Worm (Caenorhabditis elegans): ENCODE measurements around the gene lgc-39.

The lgc-39 gene

ce11 chrV:7132248-7132647 is 43.1 kb upstream of the lgc-39 start, which contains the start of gene sre-10:
Gene sre-10, plus strand, starts transcription at chrV:7132548.
- TF ChIP-seq npax-4 (tag; optimal IDR thresholded peaks at IDR 0.05) (no peak), ceh-48 (tag; optimal IDR thresholded peaks at IDR 0.05) (no peak), tbx-7 (tag; optimal IDR thresholded peaks at IDR 0.05) (no peak)

- TF ChIP-seq syd-9 (tag; optimal IDR thresholded peaks at IDR 0.05), result no peak
- no peak for TF ChIP-seq hlh-13 (GFP tag; optimal IDR thresholded peaks at IDR 0.05)
These were observed 41.3 kb upstream of the lgc-39 start, which contains the start of gene F10D2.16 for ce11 chrV:7133963-7134362. Gene F10D2.16, plus strand, starts transcription at chrV:7134263.

ce11 chrV:7136859-7137258 is 38.4 kb upstream of the lgc-39 start:
- TF ChIP-seq ceh-9 (tag; optimal IDR thresholded peaks at IDR 0.05) (no peak), fkh-10 (GFP tag; optimal IDR thresholded peaks at IDR 0.05) (no peak), ceh-34 (tag; optimal IDR thresholded peaks at IDR 0.05) (no peak), sox-4 (tag; optimal IDR thresholded peaks at IDR 0.05) (no peak), ceh-45 (GFP tag; IDR thresholded peaks at IDR 0.05) (no peak), ceh-48 (tag; optimal IDR thresholded peaks at IDR 0.05) (no peak), fax-1 (tag; optimal IDR thresholded peaks at IDR 0.05) (no peak), tbx-2 (tag; optimal IDR thresholded peaks at IDR 0.05) (no peak)

- TF ChIP-seq ceh-18 (tag; optimal IDR thresholded peaks at IDR 0.05) (no peak), mec-3 (tag; optimal IDR thresholded peaks at IDR 0.05; ENCODE audit: borderline replicate concordance) (no peak), ceh-48 (tag; optimal IDR thresholded peaks at IDR 0.05) (no peak), ceh-19 (GFP tag; optimal IDR thresholded peaks at IDR 0.05) (no peak), T23F11.4 (GFP tag; optimal IDR thresholded peaks at IDR 0.05) (no peak), ama-1 (optimal IDR thresholded peaks at IDR 0.05) (no peak), ceh-45 (GFP tag; IDR thresholded peaks at IDR 0.05) (no peak), tbx-2 (tag; optimal IDR thresholded peaks at IDR 0.05) (no peak), ceh-14 (tag; optimal IDR thresholded peaks at IDR 0.05) (no peak), elt-4 (tag; optimal IDR thresholded peaks at IDR 0.05) (no peak), syd-9 (tag; optimal IDR thresholded peaks at IDR 0.05) (no peak), pag-3 (tag; optimal IDR thresholded peaks at IDR 0.05; ENCODE audit: borderline replicate concordance) (no peak), odd-2 (tag; optimal IDR thresholded peaks at IDR 0.05) (no peak), hlh-30 (tag; optimal IDR thresholded peaks at IDR 0.05; ENCODE audit: insufficient read depth) (no peak)
These were observed 37.0 kb upstream of the lgc-39 start, which contains the start of gene str-112 for ce11 chrV:7138320-7138719. Gene str-112, minus strand, starts transcription at chrV:7138420.

ce11 chrV:7140368-7140767 is 34.9 kb upstream of the lgc-39 start:
- no peak for TF ChIP-seq elt-2 (tag; optimal IDR thresholded peaks at IDR 0.05)
- no peak for TF ChIP-seq nhr-232 (tag; optimal IDR thresholded peaks at IDR 0.05)
- TF ChIP-seq eyg-1 (tag; optimal IDR thresholded peaks at IDR 0.05), result no peak
- TF ChIP-seq ceh-14 (tag; optimal IDR thresholded peaks at IDR 0.05), result no peak
- no peak for TF ChIP-seq dmd-4 (tag; optimal IDR thresholded peaks at IDR 0.05; ENCODE audit: borderline replicate concordance)
- TF ChIP-seq npax-4 (tag; optimal IDR thresholded peaks at IDR 0.05), result no peak
- TF ChIP-seq Y22D7AL.16 (tag; optimal IDR thresholded peaks at IDR 0.05), result no peak
- no peak for TF ChIP-seq sdc-2 (tag; optimal IDR thresholded peaks at IDR 0.05)
- TF ChIP-seq ztf-16 (tag; optimal IDR thresholded peaks at IDR 0.05), result no peak
- TF ChIP-seq unc-86 (tag; optimal IDR thresholded peaks at IDR 0.05), result no peak
- TF ChIP-seq fkh-10 (GFP tag; optimal IDR thresholded peaks at IDR 0.05), result no peak
- no peak for TF ChIP-seq hlh-15 (tag; optimal IDR thresholded peaks at IDR 0.05)
- no peak for TF ChIP-seq ceh-24 (tag; optimal IDR thresholded peaks at IDR 0.05)
- no peak for TF ChIP-seq ama-1 (optimal IDR thresholded peaks at IDR 0.05)
- TF ChIP-seq syd-9 (tag; optimal IDR thresholded peaks at IDR 0.05), result no peak
- no peak for TF ChIP-seq lim-6 (tag; optimal IDR thresholded peaks at IDR 0.05)

ce11 chrV:7141864-7142263 is 33.4 kb upstream of the lgc-39 start, which contains the start of gene ugt-40:
Gene ugt-40, minus strand, starts transcription at chrV:7141964.
- TF ChIP-seq ref-2 (tag; optimal IDR thresholded peaks at IDR 0.05) (no peak), C38D4.7 (GFP tag; optimal IDR thresholded peaks at IDR 0.05) (no peak), ahr-1 (tag; optimal IDR thresholded peaks at IDR 0.05) (no peak), unc-86 (tag; optimal IDR thresholded peaks at IDR 0.05) (no peak), elt-4 (tag; optimal IDR thresholded peaks at IDR 0.05) (no peak), nfya-1 (tag; optimal IDR thresholded peaks at IDR 0.05) (no peak), npax-4 (tag; optimal IDR thresholded peaks at IDR 0.05) (no peak), eyg-1 (tag; optimal IDR thresholded peaks at IDR 0.05) (no peak), nhr-11 (tag; optimal IDR thresholded peaks at IDR 0.05) (no peak), sox-4 (tag; optimal IDR thresholded peaks at IDR 0.05) (no peak), ceh-14 (tag; optimal IDR thresholded peaks at IDR 0.05) (no peak), gmeb-2 (tag; optimal IDR thresholded peaks at IDR 0.05) (no peak), sdc-2 (tag; optimal IDR thresholded peaks at IDR 0.05) (no peak), fkh-6 (tag; optimal IDR thresholded peaks at IDR 0.05) (no peak), hlh-8 (tag; optimal IDR thresholded peaks at IDR 0.05) (no peak), pqm-1 (tag; optimal IDR thresholded peaks at IDR 0.05) (no peak), ama-1 (optimal IDR thresholded peaks at IDR 0.05) (no peak), nhr-232 (tag; optimal IDR thresholded peaks at IDR 0.05) (no peak), tbx-2 (tag; optimal IDR thresholded peaks at IDR 0.05) (no peak), hlh-15 (tag; optimal IDR thresholded peaks at IDR 0.05) (no peak)

Data from whole organism, late embryonic.